Worm (Caenorhabditis elegans) whole organism, L3 larva: ENCODE data around the gene set-1.
A peak's percentile ranks its signal among the peaks of the same experiment; 100 is the strongest.

ENCODE experiments used
- R02D3.7 ChIP-seq: fragments of 150-350 bp; optimal IDR thresholded peaks from 2 replicates; lab custom pipeline; 2014; ENCODE audit warnings: missing biosample characterization, missing genetic modification characterization
- ZK546.5 ChIP-seq: sonication (generic microtip); optimal IDR thresholded peaks from 2 replicates; lab custom pipeline; 2017; ENCODE audit warnings: missing biosample characterization, missing genetic modification characterization
- aly-2 ChIP-seq: fragments of 150-350 bp; optimal IDR thresholded peaks from 2 replicates; lab custom pipeline; 2014; ENCODE audit warnings: missing biosample characterization, missing genetic modification characterization
- ama-1 ChIP-seq: fragments of 150-350 bp; optimal IDR thresholded peaks from 2 replicates; lab custom pipeline; 2018
- ceh-16 ChIP-seq: sonication (generic microtip); optimal IDR thresholded peaks from 2 replicates; lab custom pipeline; 2017; ENCODE audit warnings: missing biosample characterization, missing genetic modification characterization
- ceh-28 ChIP-seq: fragments of 150-350 bp; optimal IDR thresholded peaks from 2 replicates; lab custom pipeline; 2014; ENCODE audit warnings: missing biosample characterization, missing genetic modification reagents, missing genetic modification characterization
- ceh-82 ChIP-seq: fragments of 150-350 bp; optimal IDR thresholded peaks from 2 replicates; lab custom pipeline; 2014; ENCODE audit warnings: missing biosample characterization, missing genetic modification characterization
- ceh-9 ChIP-seq: sonication (generic microtip); optimal IDR thresholded peaks from 2 replicates; lab custom pipeline; 2018; ENCODE audit warnings: missing biosample characterization, missing genetic modification characterization
- daf-12 ChIP-seq: fragments of 150-350 bp; optimal IDR thresholded peaks from 2 replicates; lab custom pipeline; 2014; ENCODE audit warnings: missing biosample characterization, missing genetic modification reagents, missing genetic modification characterization
- egl-27 ChIP-seq: sonication (generic microtip); optimal IDR thresholded peaks from 4 replicates; lab custom pipeline; 2017; ENCODE audit warnings: missing biosample characterization, missing genetic modification reagents, missing genetic modification characterization
- egl-5 ChIP-seq: fragments of 150-350 bp; optimal IDR thresholded peaks from 2 replicates; lab custom pipeline; 2017; ENCODE audit warnings: missing biosample characterization, missing genetic modification reagents, missing genetic modification characterization, inconsistent platforms
- elt-1 ChIP-seq: fragments of 150-350 bp; optimal IDR thresholded peaks from 2 replicates; lab custom pipeline; 2014; ENCODE audit warnings: missing biosample characterization, missing genetic modification characterization
- elt-2 ChIP-seq: sonication (generic microtip); optimal IDR thresholded peaks from 2 replicates; lab custom pipeline; 2016; ENCODE audit warnings: missing genetic modification reagents, mild to moderate bottlenecking, missing genetic modification characterization, missing compliant biosample characterization
- elt-3 ChIP-seq, 3 experiments: fragments of 150-350 bp in 1 of 3; sonication (generic microtip) in 2 of 3; optimal IDR thresholded peaks; 2 replicates in 2 of 3; 4 replicates in 1 of 3; lab custom pipeline; 2014 to 2017; ENCODE audit warnings: missing biosample characterization in 3 of 3, missing genetic modification characterization in 3 of 3
- eor-1 ChIP-seq, 2 experiments: fragments of 150-350 bp; optimal IDR thresholded peaks; 2 replicates each; lab custom pipeline; 2014 to 2018; ENCODE audit warnings: missing biosample characterization in 2 of 2, missing genetic modification characterization in 2 of 2
- fkh-10 ChIP-seq: sonication (generic microtip); optimal IDR thresholded peaks from 2 replicates; lab custom pipeline; 2017; ENCODE audit warnings: missing biosample characterization, missing genetic modification reagents, missing genetic modification characterization
- fkh-2 ChIP-seq: fragments of 150-350 bp; optimal IDR thresholded peaks from 2 replicates; lab custom pipeline; 2014; ENCODE audit warnings: missing biosample characterization, missing genetic modification reagents, missing genetic modification characterization
- fos-1 ChIP-seq: fragments of 150-350 bp; optimal IDR thresholded peaks from 2 replicates; lab custom pipeline; 2014; ENCODE audit warnings: missing biosample characterization, missing genetic modification characterization
- hmg-11 ChIP-seq: sonication (generic microtip); optimal IDR thresholded peaks from 2 replicates; lab custom pipeline; 2016; ENCODE audit warnings: missing genetic modification characterization, missing compliant biosample characterization
- jun-1 ChIP-seq: fragments of 150-350 bp; optimal IDR thresholded peaks from 2 replicates; lab custom pipeline; 2014; ENCODE audit warnings: missing biosample characterization, missing genetic modification reagents, missing genetic modification characterization
- lin-15B ChIP-seq: fragments of 150-350 bp; optimal IDR thresholded peaks from 2 replicates; lab custom pipeline; 2014; ENCODE audit warnings: missing biosample characterization, missing genetic modification characterization
- lin-39 ChIP-seq: fragments of 150-350 bp; optimal IDR thresholded peaks from 2 replicates; lab custom pipeline; 2018; ENCODE audit warnings: missing biosample characterization, missing genetic modification reagents, missing genetic modification characterization
- lsy-12 ChIP-seq: sonication (generic microtip); optimal IDR thresholded peaks from 2 replicates; lab custom pipeline; 2016; ENCODE audit warnings: mild to moderate bottlenecking, missing genetic modification characterization, missing compliant biosample characterization
- mdl-1 ChIP-seq: fragments of 150-350 bp; optimal IDR thresholded peaks from 2 replicates; lab custom pipeline; 2014; ENCODE audit warnings: missing biosample characterization, missing genetic modification characterization
- mml-1 ChIP-seq: fragments of 150-350 bp; sonication (generic microtip); optimal IDR thresholded peaks from 3 replicates; lab custom pipeline; 2014; ENCODE audit warnings: missing biosample characterization, missing genetic modification characterization
- nfya-1 ChIP-seq: sonication (generic microtip); optimal IDR thresholded peaks from 2 replicates; lab custom pipeline; 2017; ENCODE audit warnings: missing genetic modification characterization, mild to moderate bottlenecking, missing compliant biosample characterization, antibody characterized with exemption, moderate library complexity; ENCODE audit not compliant: insufficient read depth
- nhr-11 ChIP-seq: fragments of 150-350 bp; optimal IDR thresholded peaks from 2 replicates; lab custom pipeline; 2014; ENCODE audit warnings: missing biosample characterization, missing genetic modification characterization
- nhr-12 ChIP-seq: fragments of 150-350 bp; optimal IDR thresholded peaks from 2 replicates; lab custom pipeline; 2014; ENCODE audit warnings: missing biosample characterization, missing genetic modification characterization
- nhr-23 ChIP-seq: fragments of 150-350 bp; optimal IDR thresholded peaks from 2 replicates; lab custom pipeline; 2014; ENCODE audit warnings: missing biosample characterization, missing genetic modification reagents, missing genetic modification characterization
- nhr-237 ChIP-seq: fragments of 150-350 bp; optimal IDR thresholded peaks from 2 replicates; lab custom pipeline; 2014; ENCODE audit warnings: missing biosample characterization, missing genetic modification characterization
- nhr-25 ChIP-seq: sonication (generic microtip); optimal IDR thresholded peaks from 2 replicates; lab custom pipeline; 2017; ENCODE audit warnings: missing biosample characterization, missing genetic modification characterization
- nhr-28 ChIP-seq: fragments of 150-350 bp; optimal IDR thresholded peaks from 2 replicates; lab custom pipeline; 2014; ENCODE audit warnings: missing biosample characterization, missing genetic modification characterization
- nhr-43 ChIP-seq: sonication (generic microtip); optimal IDR thresholded peaks from 2 replicates; lab custom pipeline; 2016; ENCODE audit warnings: mild to moderate bottlenecking, missing genetic modification characterization, missing compliant biosample characterization; ENCODE audit not compliant: poor library complexity, severe bottlenecking
- nhr-67 ChIP-seq: fragments of 150-350 bp; optimal IDR thresholded peaks from 2 replicates; lab custom pipeline; 2014; ENCODE audit warnings: missing biosample characterization, missing genetic modification characterization
- nhr-76 ChIP-seq: fragments of 150-350 bp; sonication (generic microtip); optimal IDR thresholded peaks from 5 replicates; lab custom pipeline; 2014; ENCODE audit warnings: missing biosample characterization, missing genetic modification characterization
- nhr-77 ChIP-seq: fragments of 150-350 bp; optimal IDR thresholded peaks from 2 replicates; lab custom pipeline; 2014; ENCODE audit warnings: missing biosample characterization, missing genetic modification characterization
- pha-4 ChIP-seq: fragments of 150-350 bp; optimal IDR thresholded peaks from 2 replicates; lab custom pipeline; 2014; ENCODE audit warnings: missing biosample characterization, missing genetic modification reagents, missing genetic modification characterization
- pqm-1 ChIP-seq: fragments of 150-350 bp; optimal IDR thresholded peaks from 2 replicates; lab custom pipeline; 2017; ENCODE audit warnings: missing biosample characterization, missing genetic modification characterization, inconsistent platforms
- sea-2 ChIP-seq: fragments of 150-350 bp; sonication (generic microtip); optimal IDR thresholded peaks from 4 replicates; lab custom pipeline; 2014; ENCODE audit warnings: missing biosample characterization, missing genetic modification reagents, missing genetic modification characterization
- skn-1 ChIP-seq: fragments of 150-350 bp; optimal IDR thresholded peaks from 2 replicates; lab custom pipeline; 2014; ENCODE audit warnings: missing biosample characterization, missing genetic modification characterization
- snpc-4 ChIP-seq: fragments of 150-350 bp; optimal IDR thresholded peaks from 2 replicates; lab custom pipeline; 2014; ENCODE audit warnings: missing biosample characterization, missing genetic modification characterization
- tbx-2 ChIP-seq: sonication (generic microtip); optimal IDR thresholded peaks from 2 replicates; lab custom pipeline; 2016; ENCODE audit warnings: mild to moderate bottlenecking, missing genetic modification characterization, missing compliant biosample characterization
- unc-39 ChIP-seq: sonication (generic microtip); optimal IDR thresholded peaks from 4 replicates; lab custom pipeline; 2017; ENCODE audit warnings: missing biosample characterization, missing genetic modification characterization
- unc-62 ChIP-seq: fragments of 150-350 bp; sonication (generic microtip); optimal IDR thresholded peaks from 4 replicates; lab custom pipeline; 2014; ENCODE audit warnings: missing biosample characterization, missing genetic modification reagents, missing genetic modification characterization
- zag-1 ChIP-seq: fragments of 150-350 bp; optimal IDR thresholded peaks from 2 replicates; lab custom pipeline; 2014; ENCODE audit warnings: missing biosample characterization, missing genetic modification characterization
- ztf-11 ChIP-seq: fragments of 150-350 bp; optimal IDR thresholded peaks from 2 replicates; lab custom pipeline; 2014; ENCODE audit warnings: missing biosample characterization, missing genetic modification characterization
- ztf-4 ChIP-seq: fragments of 150-350 bp; optimal IDR thresholded peaks from 2 replicates; lab custom pipeline; 2014; ENCODE audit warnings: missing biosample characterization, missing genetic modification characterization

Gene set-1

DNA sequence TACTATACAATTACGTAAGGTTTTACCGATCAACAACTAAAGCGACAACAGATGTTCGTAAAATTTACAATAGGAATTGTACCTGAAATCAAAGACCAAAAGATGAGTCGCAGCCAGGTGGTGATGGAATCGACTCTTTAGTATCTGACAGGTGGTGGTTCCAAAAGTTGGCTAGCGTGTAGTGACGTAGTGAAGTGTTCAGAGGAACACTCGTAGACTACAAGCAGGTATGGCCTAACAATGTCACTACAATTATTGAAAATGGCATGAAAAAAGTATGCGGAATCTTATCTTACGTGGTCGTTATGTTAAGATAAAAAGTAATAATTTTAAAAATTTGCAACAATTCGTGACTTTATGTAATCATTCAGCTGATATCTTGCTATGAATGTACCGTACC lies 30.7 kb downstream of the set-1 start:
- TF ChIP-seq daf-12 (tag; lab: Kevin White, UChicago) (no peak), aly-2 (tag; lab: Kevin White, UChicago) (no peak), ztf-11 (tag; lab: Kevin White, UChicago) (no peak), skn-1 (tag; lab: Kevin White, UChicago) (no peak), nhr-11 (no peak), mdl-1 (tag; lab: Kevin White, UChicago) (no peak), eor-1 (tag; optimal IDR thresholded peaks at IDR 0.05; lab: Kevin White, UChicago) (no peak)

DNA sequence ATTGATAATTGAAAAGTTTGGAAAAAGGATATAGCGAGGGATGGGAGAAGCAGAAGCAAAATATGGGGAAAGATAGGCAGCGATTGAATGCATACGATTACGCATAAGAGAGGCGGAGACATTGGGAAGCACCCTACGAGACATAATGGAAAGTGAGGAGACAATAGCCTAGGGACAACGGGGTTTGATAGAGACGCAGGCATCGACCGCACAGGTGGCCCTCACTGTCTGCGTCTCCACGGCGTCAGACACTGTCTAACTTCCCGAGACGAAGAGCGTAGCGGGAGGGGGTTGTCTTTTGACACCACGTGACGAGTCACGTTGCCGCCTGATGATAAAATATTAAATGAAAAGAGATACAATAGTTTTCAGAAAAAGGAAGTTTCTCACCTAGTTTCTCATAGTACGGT lies 31.2 kb downstream of the set-1 start:
- TF ChIP-seq sea-2 (GFP tag; lab: Kevin White, UChicago) (no peak), elt-3 (tag; optimal IDR thresholded peaks at IDR 0.05; lab: Kevin White, UChicago) (peak in 2 of 3 experiments; percentile 19 to 34), R02D3.7 (tag; lab: Kevin White, UChicago) (peak; percentile 65), ztf-11 (tag; lab: Kevin White, UChicago) (no peak), fkh-2 (tag; lab: Kevin White, UChicago) (no peak), aly-2 (tag; lab: Kevin White, UChicago) (no peak), pqm-1 (tag; lab: Kevin White, UChicago) (peak; percentile 67), ZK546.5 (tag; lab: Kevin White, UChicago) (no peak), nhr-76 (tag; lab: Kevin White, UChicago) (no peak), snpc-4 (tag; lab: Kevin White, UChicago) (peak; percentile 35), fos-1 (no peak), nfya-1 (peak; percentile 78), ceh-82 (peak; percentile 22), pha-4 (tag; lab: Kevin White, UChicago) (peak; percentile 60), nhr-25 (peak; percentile 92), ceh-28 (peak; percentile 68), daf-12 (tag; lab: Kevin White, UChicago) (no peak), lin-39 (tag; lab: Kevin White, UChicago) (peak; percentile 79), hmg-11 (tag; lab: Kevin White, UChicago) (peak; percentile 66), egl-27 (peak; percentile 63), nhr-12 (tag; lab: Kevin White, UChicago) (no peak), ceh-16 (no peak), elt-1 (tag; lab: Kevin White, UChicago) (peak; percentile 9), jun-1 (tag; lab: Kevin White, UChicago) (peak; percentile 88), ama-1 (lab: Kevin White, UChicago) (peak; percentile 75), tbx-2 (peak; percentile 79), nhr-43 (tag; lab: Kevin White, UChicago) (peak; percentile 96), unc-62 (GFP tag; lab: Kevin White, UChicago) (peak; percentile 53), lin-15B (tag; lab: Kevin White, UChicago) (peak; percentile 50), mdl-1 (tag; lab: Kevin White, UChicago) (peak; percentile 95), zag-1 (tag; lab: Kevin White, UChicago) (no peak), ceh-9 (tag; lab: Kevin White, UChicago) (no peak), nhr-23 (tag; lab: Kevin White, UChicago) (peak; percentile 97), unc-39 (tag; lab: Kevin White, UChicago) (no peak), nhr-237 (no peak), nhr-11 (peak; percentile 30), nhr-67 (no peak), nhr-77 (tag; lab: Kevin White, UChicago) (peak; percentile 30), nhr-28 (tag; lab: Kevin White, UChicago) (no peak), mml-1 (tag; lab: Kevin White, UChicago) (no peak), fkh-10 (GFP tag; lab: Kevin White, UChicago) (no peak), elt-2 (tag; lab: Kevin White, UChicago) (peak; percentile 92), lsy-12 (peak; percentile 88), egl-5 (tag; lab: Kevin White, UChicago) (no peak), skn-1 (tag; lab: Kevin White, UChicago) (peak; percentile 76), ztf-4 (tag; lab: Kevin White, UChicago) (no peak), eor-1 (tag; optimal IDR thresholded peaks at IDR 0.05; lab: Kevin White, UChicago) (peak in 1 of 2 experiments; percentile 21)
